Fruit fly (Drosophila melanogaster) whole organism, wandering third instar larva: ENCODE results near the gene Atg17.

Source experiments
- Abd-B ChIP-seq: fragments of >200 bp; optimal IDR thresholded peaks from 2 replicates; lab custom pipeline; 2017; ENCODE audit warnings: missing biosample characterization, missing genetic modification characterization
- CrebA ChIP-seq: fragments of 200-800 bp; sonication (Bioruptor generic); optimal IDR thresholded peaks from 2 replicates; lab custom pipeline; 2016; ENCODE audit warnings: missing biosample characterization, mild to moderate bottlenecking, missing genetic modification characterization, borderline replicate concordance
- Dfd ChIP-seq: fragments of >200 bp; optimal IDR thresholded peaks from 2 replicates; lab custom pipeline; 2017; ENCODE audit warnings: missing biosample characterization, missing genetic modification characterization
- Dif ChIP-seq: fragments of 200-275, 200-300 bp; sonication (Bioruptor generic); optimal IDR thresholded peaks from 2 replicates; lab custom pipeline; 2018; ENCODE audit warnings: missing biosample characterization, missing genetic modification characterization; ENCODE audit not compliant: partially characterized antibody
- GATAd ChIP-seq: sonication (Bioruptor generic); optimal IDR thresholded peaks from 2 replicates; lab custom pipeline; 2016; ENCODE audit warnings: missing biosample characterization, missing genetic modification characterization
- HLH106 ChIP-seq: fragments of 200-800 bp; optimal IDR thresholded peaks from 3 replicates; lab custom pipeline; 2019; ENCODE audit warnings: missing biosample characterization, mild to moderate bottlenecking, missing genetic modification characterization, moderate library complexity
- Jra ChIP-seq: sonication (Bioruptor generic); optimal IDR thresholded peaks from 2 replicates; lab custom pipeline; 2016; ENCODE audit warnings: missing biosample characterization, missing genetic modification characterization
- Myc ChIP-seq: fragments of >200 bp; optimal IDR thresholded peaks from 2 replicates; lab custom pipeline; 2017
- OdsH ChIP-seq: fragments of 200-800 bp; sonication (Bioruptor generic); optimal IDR thresholded peaks from 2 replicates; lab custom pipeline; 2016; ENCODE audit warnings: missing biosample characterization, mild to moderate bottlenecking, missing genetic modification characterization
- Rel ChIP-seq, 2 experiments: fragments of 200-800 bp; sonication (Bioruptor generic) in 1 of 2; optimal IDR thresholded peaks; 2 replicates in 1 of 2; 3 replicates in 1 of 2; lab custom pipeline; 2016 to 2019; ENCODE audit warnings: mild to moderate bottlenecking in 2 of 2, missing biosample characterization in 2 of 2, missing genetic modification characterization in 2 of 2, moderate library complexity in 1 of 2
- Vsx2 ChIP-seq: fragments of 200-300, 225-300 bp; sonication (Bioruptor generic); optimal IDR thresholded peaks from 2 replicates; lab custom pipeline; 2018; ENCODE audit warnings: missing biosample characterization, missing genetic modification characterization; ENCODE audit not compliant: partially characterized antibody
- br ChIP-seq: fragments of 200-800 bp; sonication (Bioruptor generic); optimal IDR thresholded peaks from 2 replicates; lab custom pipeline; 2016; ENCODE audit warnings: missing biosample characterization, missing genetic modification characterization
- brk ChIP-seq: fragments of 200-800 bp; sonication (Bioruptor generic); optimal IDR thresholded peaks from 2 replicates; lab custom pipeline; 2016; ENCODE audit warnings: missing biosample characterization, mild to moderate bottlenecking, missing genetic modification characterization
- dl ChIP-seq, 2 experiments: fragments of 175-275, 200-275 bp in 1 of 2; fragments of 200-275 bp in 1 of 2; sonication (Bioruptor generic); optimal IDR thresholded peaks; lab custom pipeline; 2018; ENCODE audit warnings: mild to moderate bottlenecking in 2 of 2, missing biosample characterization in 2 of 2, missing genetic modification characterization in 2 of 2, moderate library complexity in 2 of 2; ENCODE audit not compliant: partially characterized antibody in 2 of 2, insufficient read depth in 1 of 2
- dmrt93B ChIP-seq: fragments of 200-800 bp; sonication (Bioruptor generic); optimal IDR thresholded peaks from 2 replicates; lab custom pipeline; 2018; ENCODE audit warnings: missing biosample characterization, mild to moderate bottlenecking, missing genetic modification characterization
- dsf ChIP-seq: sonication (Bioruptor generic); optimal IDR thresholded peaks from 2 replicates; lab custom pipeline; 2016; ENCODE audit warnings: missing biosample characterization, missing genetic modification characterization, borderline replicate concordance
- ey ChIP-seq: fragments of 200-800 bp; sonication (Bioruptor generic); optimal IDR thresholded peaks from 2 replicates; lab custom pipeline; 2016; ENCODE audit warnings: missing biosample characterization, missing genetic modification characterization
- foxo ChIP-seq, 2 experiments: fragments of 200-800 bp; sonication (Bioruptor generic); optimal IDR thresholded peaks; 2 replicates in 1 of 2; 3 replicates in 1 of 2; lab custom pipeline; 2016 to 2017; ENCODE audit warnings: missing biosample characterization in 2 of 2, missing genetic modification characterization in 2 of 2
- fru ChIP-seq: fragments of 200-800 bp; sonication (Bioruptor generic); optimal IDR thresholded peaks from 3 replicates; lab custom pipeline; 2016; ENCODE audit warnings: missing biosample characterization, mild to moderate bottlenecking, missing genetic modification characterization
- h ChIP-seq: fragments of 200-800 bp; sonication (Bioruptor generic); optimal IDR thresholded peaks from 3 replicates; lab custom pipeline; 2016; ENCODE audit warnings: missing biosample characterization, mild to moderate bottlenecking, missing genetic modification characterization
- jim ChIP-seq: fragments of 175-275, 200-325 bp; sonication (Bioruptor generic); optimal IDR thresholded peaks from 2 replicates; lab custom pipeline; 2016; ENCODE audit warnings: missing biosample characterization, mild to moderate bottlenecking, missing genetic modification characterization
- lola ChIP-seq: fragments of >200 bp; optimal IDR thresholded peaks from 2 replicates; lab custom pipeline; 2017; ENCODE audit warnings: missing biosample characterization, missing genetic modification characterization
- pan ChIP-seq: fragments of >200 bp; optimal IDR thresholded peaks from 2 replicates; lab custom pipeline; 2017
- psq ChIP-seq: fragments of 200-800 bp; sonication (Bioruptor generic); optimal IDR thresholded peaks from 3 replicates; lab custom pipeline; 2017; ENCODE audit warnings: missing biosample characterization, mild to moderate bottlenecking, missing genetic modification characterization, moderate library complexity
- sage ChIP-seq: fragments of 200-800 bp; sonication (Bioruptor generic); optimal IDR thresholded peaks from 2 replicates; lab custom pipeline; 2016; ENCODE audit warnings: missing biosample characterization, mild to moderate bottlenecking, missing genetic modification characterization
- sv ChIP-seq: fragments of 200-800 bp; sonication (Bioruptor generic); optimal IDR thresholded peaks from 3 replicates; lab custom pipeline; 2016; ENCODE audit warnings: missing biosample characterization, missing genetic modification characterization
- tai ChIP-seq: sonication (Bioruptor generic); optimal IDR thresholded peaks from 2 replicates; lab custom pipeline; 2016; ENCODE audit warnings: missing biosample characterization, missing genetic modification characterization
- usp ChIP-seq: fragments of >200 bp; optimal IDR thresholded peaks from 2 replicates; lab custom pipeline; 2017; ENCODE audit warnings: missing biosample characterization, missing genetic modification characterization
- woc ChIP-seq: sonication (Bioruptor generic); optimal IDR thresholded peaks from 2 replicates; lab custom pipeline; 2016; ENCODE audit warnings: missing biosample characterization, mild to moderate bottlenecking, missing genetic modification characterization

The Atg17 gene

DNA sequence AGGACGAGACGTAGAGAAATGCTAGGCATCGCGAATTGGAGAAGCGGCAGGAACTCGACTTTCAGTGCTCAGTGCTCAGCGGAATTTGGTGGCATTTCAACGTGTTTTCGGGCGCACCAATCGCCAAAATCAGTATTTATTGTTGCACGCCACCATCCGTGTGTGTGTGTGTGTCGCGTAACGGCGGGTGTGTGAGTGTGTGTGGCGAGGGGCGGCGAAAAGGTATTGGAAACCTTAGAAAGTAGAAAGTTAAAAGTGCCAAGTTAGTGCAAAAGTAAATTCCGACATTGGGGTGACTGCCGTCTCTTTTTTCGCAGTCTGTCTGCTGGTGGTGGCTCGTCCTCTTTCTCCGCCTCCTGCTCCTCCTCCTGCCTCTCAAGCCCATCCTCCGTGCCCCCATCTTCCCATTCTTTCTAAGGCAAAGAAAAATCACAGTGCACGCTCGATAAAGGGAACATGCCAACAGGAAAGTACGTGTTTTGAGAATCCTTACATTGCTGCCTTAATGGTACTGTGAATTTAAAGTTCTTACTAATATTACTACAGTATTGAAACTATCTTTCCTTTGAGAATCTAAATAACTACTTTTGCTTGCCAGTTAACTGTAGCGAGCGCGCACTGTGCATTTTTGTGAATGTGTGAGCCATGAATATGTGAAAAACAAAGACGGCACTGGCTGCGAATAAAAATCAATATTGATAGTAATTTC, 16.7 kb downstream of the Atg17 start (continued):
- TF ChIP-seq h (peak; percentile 51), psq (GFP tag; lab: Kevin White, UChicago) (no peak)

DNA sequence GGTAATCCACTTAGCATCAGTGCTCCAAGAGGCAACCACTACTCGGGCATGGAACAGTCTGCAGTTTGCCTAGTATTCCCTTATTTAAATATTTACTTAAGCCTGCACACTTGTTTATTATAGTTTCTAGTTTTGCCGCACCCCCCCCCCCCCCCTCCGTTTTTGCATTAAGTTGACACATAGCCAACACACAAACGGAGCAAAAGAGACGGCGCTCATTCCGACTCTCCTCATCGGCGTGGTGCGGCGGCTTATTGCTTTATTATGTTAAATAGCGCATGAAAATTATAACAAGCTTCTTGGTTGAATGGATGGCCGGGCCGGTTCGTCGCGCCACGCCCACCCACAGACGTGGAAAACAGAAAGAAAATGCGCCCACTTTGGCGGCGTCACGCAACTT, 20.1 kb downstream of the Atg17 start:
- TF ChIP-seq jim (GFP tag; lab: Kevin White, UChicago) (no peak), Dfd (peak; percentile 61)

DNA sequence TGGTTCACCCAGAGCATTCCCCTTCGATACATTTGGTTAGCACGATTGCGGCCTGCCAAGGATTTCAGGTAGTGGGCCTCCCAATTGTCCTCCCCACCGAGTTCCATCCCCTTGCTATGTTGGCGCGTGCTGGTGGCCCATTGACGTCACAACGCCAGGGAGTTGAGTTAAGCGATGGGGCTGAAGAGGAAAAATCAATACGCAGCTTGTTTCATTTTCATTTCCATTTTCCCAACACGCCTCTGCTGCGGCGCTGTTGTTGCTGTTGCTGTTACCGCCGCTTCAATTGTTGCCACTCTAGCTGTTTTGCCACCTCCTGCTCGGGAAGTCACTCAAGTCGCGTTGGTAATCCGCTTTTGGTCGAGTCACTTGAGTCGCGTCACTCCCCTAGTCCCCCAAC, 21.5 kb downstream of the Atg17 start:
- TF ChIP-seq GATAd (GFP tag; lab: Kevin White, UChicago), result no peak
- TF ChIP-seq dl (GFP tag; optimal IDR thresholded peaks at IDR 0.05; lab: Kevin White, UChicago; ENCODE audit: insufficient read depth in 1 of 2, partially characterized antibody in 2 of 2), result no peak
- no peak for TF ChIP-seq sv (GFP tag; lab: Kevin White, UChicago)
- TF ChIP-seq fru (GFP tag; lab: Kevin White, UChicago), result no peak
- TF ChIP-seq Myc, result no peak
- TF ChIP-seq ey, result no peak
- TF ChIP-seq sage (GFP tag; lab: Kevin White, UChicago), result no peak
- no peak for TF ChIP-seq Abd-B (GFP tag; lab: Kevin White, UChicago)
- TF ChIP-seq tai (GFP tag; lab: Kevin White, UChicago), result no peak
- no peak for TF ChIP-seq h
- no peak for TF ChIP-seq brk (GFP tag; lab: Kevin White, UChicago)
- TF ChIP-seq usp, result no peak
- TF ChIP-seq pan (lab: Kevin White, UChicago), result no peak
- TF ChIP-seq Jra (GFP tag; lab: Kevin White, UChicago), result no peak
- TF ChIP-seq HLH106, result no peak
- TF ChIP-seq Rel (GFP tag; optimal IDR thresholded peaks at IDR 0.05; lab: Kevin White, UChicago), result no peak
- no peak for TF ChIP-seq Rel (tag; optimal IDR thresholded peaks at IDR 0.05; lab: Kevin White, UChicago)
- TF ChIP-seq CrebA (GFP tag; lab: Kevin White, UChicago), result no peak
- no peak for TF ChIP-seq psq (GFP tag; lab: Kevin White, UChicago)

DNA sequence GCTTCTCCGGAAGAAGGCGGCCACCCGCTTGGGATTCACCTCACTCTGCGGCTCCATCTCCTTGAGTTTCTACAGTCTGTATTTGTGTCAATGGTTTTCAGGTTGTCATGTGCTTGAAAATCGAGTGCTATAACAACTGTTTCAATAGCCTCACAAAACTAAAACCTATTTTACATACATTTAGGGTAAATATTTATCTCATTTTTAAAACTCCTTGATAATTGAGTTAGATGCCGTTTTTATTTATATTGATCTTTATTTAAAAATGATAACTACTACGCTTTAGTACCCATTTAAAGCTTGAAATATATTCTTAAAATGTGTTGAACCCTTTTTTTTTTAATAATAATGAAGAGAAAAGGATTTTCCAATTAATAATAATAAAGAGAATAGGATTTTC, 23.7 kb downstream of the Atg17 start, which contains the start of gene CG2104:
Gene CG2104, minus strand, starts transcription at position 101 of the 400 bp plus-strand sequence.
- TF ChIP-seq Abd-B (GFP tag; lab: Kevin White, UChicago) (no peak), dsf (GFP tag; lab: Kevin White, UChicago) (no peak), br (no peak), Rel (GFP tag; optimal IDR thresholded peaks at IDR 0.05; lab: Kevin White, UChicago) (no peak), Rel (tag; optimal IDR thresholded peaks at IDR 0.05; lab: Kevin White, UChicago) (no peak), Dfd (no peak), foxo (GFP tag; optimal IDR thresholded peaks at IDR 0.05; lab: Kevin White, UChicago) (no peak)

DNA sequence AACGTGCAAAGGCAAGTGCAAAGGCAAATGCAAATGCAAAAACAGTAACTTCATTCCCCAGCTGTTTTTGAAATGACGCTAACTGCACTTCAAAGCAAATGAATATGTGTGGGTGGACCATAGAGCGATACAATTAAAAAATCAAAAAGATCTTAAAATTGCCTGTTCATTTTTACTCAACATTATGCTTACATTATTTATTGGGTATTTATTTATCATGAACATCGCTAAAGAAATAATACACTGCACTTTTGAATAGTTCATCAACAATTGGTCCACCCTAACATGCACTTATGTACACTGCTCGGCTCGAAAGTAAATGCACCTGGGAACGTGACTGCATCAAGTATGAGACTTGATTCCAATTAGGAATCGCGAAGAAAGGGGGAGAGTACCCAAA, 24.9 kb downstream of the Atg17 start:
- TF ChIP-seq h (peak; percentile 6), Vsx2 (GFP tag; lab: Kevin White, UChicago) (no peak), OdsH (no peak), dmrt93B (no peak)

DNA sequence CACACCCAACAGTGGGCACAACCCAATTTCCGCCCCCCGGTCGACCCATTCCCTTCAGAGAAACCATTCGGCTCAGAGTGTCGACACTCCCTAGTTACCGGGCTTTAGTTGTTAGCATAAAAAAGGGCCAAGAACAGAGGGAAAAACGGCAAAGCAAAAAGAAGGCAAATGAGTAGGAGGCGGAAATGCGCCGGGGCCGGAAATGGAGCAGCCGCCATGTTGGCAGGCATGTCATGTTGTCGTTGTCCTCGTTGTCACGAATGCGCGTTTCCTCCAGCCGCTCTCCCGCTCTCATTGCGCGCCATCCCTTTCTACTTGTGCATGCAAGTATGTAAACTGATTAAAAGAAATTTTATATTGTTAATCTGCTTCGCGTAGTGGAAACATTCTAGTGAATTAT, 26.9 kb downstream of the Atg17 start:
- TF ChIP-seq woc (GFP tag; lab: Kevin White, UChicago) (no peak), lola (no peak)

DNA sequence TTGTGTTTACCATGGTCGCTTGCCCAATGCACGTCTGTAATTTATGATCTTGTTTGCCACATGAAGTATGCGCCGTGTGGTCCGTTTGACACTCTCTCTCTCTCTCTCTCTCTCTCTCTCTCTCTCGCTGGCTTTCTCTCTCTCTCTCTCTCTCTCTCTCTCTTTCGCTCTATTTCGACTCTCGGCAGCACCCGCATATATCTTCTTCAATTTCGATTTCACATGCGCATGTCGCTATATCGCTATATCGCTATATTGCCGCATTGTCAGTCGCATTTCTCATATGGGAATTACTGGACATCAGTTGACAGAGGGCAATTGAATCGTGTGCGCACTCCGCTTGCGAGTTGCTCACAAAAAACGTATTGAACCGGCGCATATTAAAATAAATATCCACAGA, 31.6 kb downstream of the Atg17 start:
- peak; percentile 48 for TF ChIP-seq Dif (GFP tag; lab: Kevin White, UChicago)
- peak in 1 of 2 experiments; percentile 32 for TF ChIP-seq dl (GFP tag; optimal IDR thresholded peaks at IDR 0.05; lab: Kevin White, UChicago; ENCODE audit: insufficient read depth in 1 of 2, partially characterized antibody in 2 of 2)
- no peak for TF ChIP-seq sage (GFP tag; lab: Kevin White, UChicago)
